Worm (Caenorhabditis elegans) whole organism, early embryonic: Measurements from ENCODE around the gene ZC443.7.

Experiments used
- F13C5.2 ChIP-seq: sonication (generic microtip); optimal IDR thresholded peaks from 2 replicates; lab custom pipeline; 2017; ENCODE audit warnings: mild to moderate bottlenecking, missing genetic modification characterization, inconsistent platforms, missing compliant biosample characterization
- ama-1 ChIP-seq: fragments of 150-350 bp; optimal IDR thresholded peaks from 2 replicates; lab custom pipeline; 2014
- flt-1 ChIP-seq: fragments of 200-800 bp; sonication (Bioruptor generic); IDR thresholded peaks from 2 replicates; pipeline ENCODE4 v1.3.6; 2022; ENCODE audit warnings: missing genetic modification characterization, missing compliant biosample characterization
- hnd-1 ChIP-seq: sonication (generic microtip); optimal IDR thresholded peaks from 2 replicates; lab custom pipeline; 2016; ENCODE audit warnings: missing genetic modification characterization, missing compliant biosample characterization
- tbx-37 ChIP-seq: fragments of 200-800 bp; sonication (Bioruptor generic); conservative IDR thresholded peaks from 2 replicates; pipeline ENCODE4 v1.3.6; 2022; ENCODE audit warnings: missing genetic modification reagents, missing genetic modification characterization, missing compliant biosample characterization

- TF ChIP-seq hnd-1 (tag; lab: Kevin White, UChicago) (no peak), flt-1 (GFP tag; lab: Robert Waterston, UW) (no peak), ama-1 (no peak), F13C5.2 (tag; lab: Kevin White, UChicago) (no peak), tbx-37 (GFP tag; lab: Robert Waterston, UW) (no peak)
Measured at ce11 chrV:12784861-12785260, 21.4 kb upstream of the ZC443.7 start, which contains the start of gene sre-20.
